ENCODE assay signal across 3 fruit fly cellular contexts in the genomic region with DNA sequence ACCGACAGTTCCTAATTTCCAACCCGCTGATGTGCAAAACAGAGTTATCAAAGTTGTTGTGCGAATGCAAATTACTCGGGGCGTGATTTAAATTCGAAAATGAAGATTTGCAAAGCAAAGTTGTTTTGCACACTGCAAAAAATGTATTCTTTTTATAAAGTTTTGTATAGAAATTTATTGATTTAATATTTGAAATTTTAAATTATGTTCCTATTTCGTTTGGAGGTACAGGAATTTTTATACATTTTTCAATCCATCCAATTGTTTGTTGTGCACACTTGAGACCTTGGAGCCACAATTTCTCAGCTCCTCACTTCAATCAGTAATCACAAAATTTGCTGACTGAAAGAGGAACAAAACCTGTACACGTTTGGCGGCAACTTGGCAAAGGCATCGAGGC.
TF ChIP-seq lines count a peak whose summit lies in the region.

No protein-coding gene starts in this region.

- TF ChIP-seq CTCF in whole organism, embryonic (GFP tag; optimal IDR thresholded peaks at IDR 0.05; lab: Kevin White, UChicago): no peak

TF ChIP-seq in whole organism, embryonic, 481 proteins besides CTCF, POLR2A, EP300 and RAD21:
- TF ChIP-seq CG17328 (GFP tag; IDR thresholded peaks at IDR 0.05; lab: Robert Waterston, UW) (no peak), sens (GFP tag; lab: Kevin White, UChicago) (peak; percentile 13)

TF ChIP-seq in whole organism, prepupa, 60 proteins besides CTCF, POLR2A, EP300 and RAD21:
- TF ChIP-seq CG6163 (GFP tag; IDR thresholded peaks at IDR 0.05; lab: Robert Waterston, UW) (peak; percentile 43; the same call in 1 of the 3 replicates), Smox (GFP tag; optimal IDR thresholded peaks at IDR 0.05; lab: Kevin White, UChicago) (peak; percentile 25), esn (GFP tag; optimal IDR thresholded peaks at IDR 0.05; lab: Kevin White, UChicago) (peak; percentile 31), fd59A (GFP tag; optimal IDR thresholded peaks at IDR 0.05; lab: Kevin White, UChicago) (no peak), CG16779 (tag; optimal IDR thresholded peaks at IDR 0.05; lab: Kevin White, UChicago) (no peak), topi (GFP tag; optimal IDR thresholded peaks at IDR 0.05; lab: Kevin White, UChicago) (peak; percentile 8), Eip78C (GFP tag; lab: Kevin White, UChicago) (peak; percentile 54), CG10669 (GFP tag; optimal IDR thresholded peaks at IDR 0.05; lab: Kevin White, UChicago) (no peak), Met (GFP tag; optimal IDR thresholded peaks at IDR 0.05; lab: Kevin White, UChicago) (peak; percentile 21), svp (GFP tag; lab: Kevin White, UChicago) (peak; percentile 75)

TF ChIP-seq in whole organism, wandering third instar larva, 38 proteins besides CTCF, POLR2A, EP300 and RAD21:
- TF ChIP-seq Abd-B (GFP tag; optimal IDR thresholded peaks at IDR 0.05; lab: Kevin White, UChicago) (no peak), tai (GFP tag; optimal IDR thresholded peaks at IDR 0.05; lab: Kevin White, UChicago) (no peak), GATAd (GFP tag; optimal IDR thresholded peaks at IDR 0.05; lab: Kevin White, UChicago) (no peak), OdsH (GFP tag; optimal IDR thresholded peaks at IDR 0.05; lab: Kevin White, UChicago) (peak; percentile 4), rgr (GFP tag; optimal IDR thresholded peaks at IDR 0.05; lab: Kevin White, UChicago) (peak; percentile 25), dmrt93B (GFP tag; optimal IDR thresholded peaks at IDR 0.05; lab: Kevin White, UChicago) (no peak), pan (optimal IDR thresholded peaks at IDR 0.05; lab: Kevin White, UChicago) (no peak), Jra (GFP tag; optimal IDR thresholded peaks at IDR 0.05; lab: Kevin White, UChicago) (no peak), HLH106 (tag; optimal IDR thresholded peaks at IDR 0.05; lab: Kevin White, UChicago) (peak; percentile 35), h (GFP tag; optimal IDR thresholded peaks at IDR 0.05; lab: Kevin White, UChicago) (peak; percentile 19), N (GFP tag; optimal IDR thresholded peaks at IDR 0.05; lab: Kevin White, UChicago) (no peak), Mio (GFP tag; optimal IDR thresholded peaks at IDR 0.05; lab: Kevin White, UChicago) (no peak), foxo (GFP tag; optimal IDR thresholded peaks at IDR 0.05; lab: Kevin White, UChicago) (peak in 1 of 2 experiments; percentile 31), fru (GFP tag; optimal IDR thresholded peaks at IDR 0.05; lab: Kevin White, UChicago) (peak; percentile 7), dsf (GFP tag; optimal IDR thresholded peaks at IDR 0.05; lab: Kevin White, UChicago; ENCODE audit: borderline replicate concordance) (no peak), Hnf4 (GFP tag; optimal IDR thresholded peaks at IDR 0.05; lab: Kevin White, UChicago) (no peak), woc (GFP tag; optimal IDR thresholded peaks at IDR 0.05; lab: Kevin White, UChicago) (no peak), Sp1 (GFP tag; optimal IDR thresholded peaks at IDR 0.05; lab: Kevin White, UChicago) (peak; percentile 9)
